Worm (Caenorhabditis elegans) whole organism, L4 larva: ENCODE data around the gene T02H6.5.
"Not testable (repeated sequence)": the region's sequence is repeated elsewhere in the genome, so short reads cannot be mapped to it uniquely, and the experiment has no call there.

Experiments used
- F49E8.2 ChIP-seq: sonication (generic microtip); optimal IDR thresholded peaks from 2 replicates; lab custom pipeline; 2016; ENCODE audit warnings: missing compliant biosample characterization, mild to moderate bottlenecking, missing genetic modification characterization, borderline replicate concordance
- aha-1 ChIP-seq: fragments of 150-350 bp; peaks from one replicate; lab custom pipeline; 2014; ENCODE audit warnings: missing biosample characterization, missing genetic modification characterization
- dpl-1 ChIP-seq: fragments of 150-350 bp; optimal IDR thresholded peaks from 2 replicates; lab custom pipeline; 2014; ENCODE audit warnings: missing biosample characterization, missing genetic modification reagents, missing genetic modification characterization
- fos-1 ChIP-seq: fragments of 150-350 bp; optimal IDR thresholded peaks from 2 replicates; lab custom pipeline; 2014; ENCODE audit warnings: missing biosample characterization, missing genetic modification characterization
- hlh-11 ChIP-seq: fragments of 200-800 bp; sonication (Bioruptor generic); optimal IDR thresholded peaks from 2 replicates; lab custom pipeline; 2018; ENCODE audit warnings: mild to moderate bottlenecking, missing genetic modification characterization, missing compliant biosample characterization
- lin-15B ChIP-seq: fragments of 150-350 bp; sonication (generic microtip); optimal IDR thresholded peaks from 3 replicates; lab custom pipeline; 2014; ENCODE audit warnings: missing biosample characterization, missing genetic modification characterization
- lin-39 ChIP-seq: fragments of 150-350 bp; optimal IDR thresholded peaks from 2 replicates; lab custom pipeline; 2014; ENCODE audit warnings: missing biosample characterization, missing genetic modification reagents, missing genetic modification characterization
- nhr-237 ChIP-seq: sonication (generic microtip); optimal IDR thresholded peaks from 2 replicates; lab custom pipeline; 2017; ENCODE audit warnings: missing biosample characterization, missing genetic modification characterization
- nhr-6 ChIP-seq: fragments of 150-350 bp; optimal IDR thresholded peaks from 2 replicates; lab custom pipeline; 2014; ENCODE audit warnings: missing biosample characterization, missing genetic modification characterization
- nhr-76 ChIP-seq: fragments of 150-350 bp; optimal IDR thresholded peaks from 2 replicates; lab custom pipeline; 2014; ENCODE audit warnings: missing biosample characterization, missing genetic modification characterization
- snpc-4 ChIP-seq: fragments of 150-350 bp; optimal IDR thresholded peaks from 2 replicates; lab custom pipeline; 2014; ENCODE audit warnings: missing biosample characterization, missing genetic modification characterization
- ztf-11 ChIP-seq: fragments of 150-350 bp; optimal IDR thresholded peaks from 2 replicates; lab custom pipeline; 2014; ENCODE audit warnings: missing biosample characterization, missing genetic modification characterization

ce11 chrII:698453-698852, 13.5 kb downstream of the T02H6.5 start:
- not testable (repeated sequence) for TF ChIP-seq nhr-6 (tag; lab: Kevin White, UChicago); nhr-237 (tag; lab: Kevin White, UChicago); nhr-76 (tag; lab: Kevin White, UChicago); ztf-11 (tag; lab: Kevin White, UChicago); dpl-1; fos-1 (tag; lab: Kevin White, UChicago); lin-39; hlh-11 (tag; lab: Kevin White, UChicago); F49E8.2 (tag; lab: Kevin White, UChicago); lin-15B; snpc-4; aha-1 (tag; lab: Kevin White, UChicago)
